Fruit fly (Drosophila melanogaster) whole organism, embryonic: ENCODE measurements around the gene Rtnl1.

Source experiments
- CG14965 ChIP-seq: fragments of 200-800 bp; sonication (Bioruptor generic); optimal IDR thresholded peaks from 2 replicates; lab custom pipeline; 2016; ENCODE audit warnings: missing biosample characterization, missing genetic modification characterization, borderline replicate concordance
- CG17802 ChIP-seq: fragments of 200-800 bp; sonication (Bioruptor generic); optimal IDR thresholded peaks from 2 replicates; lab custom pipeline; 2018; ENCODE audit warnings: missing biosample characterization, mild to moderate bottlenecking, missing genetic modification characterization, moderate library complexity
- CG33213 ChIP-seq: fragments of 200-800 bp; sonication (Bioruptor generic); optimal IDR thresholded peaks from 3 replicates; lab custom pipeline; 2016; ENCODE audit warnings: missing biosample characterization, missing genetic modification characterization
- Mad ChIP-seq: fragments of 200-800 bp; sonication (Bioruptor generic); optimal IDR thresholded peaks from 2 replicates; lab custom pipeline; 2016; ENCODE audit warnings: missing biosample characterization, missing genetic modification characterization
- caup ChIP-seq: fragments of 200-800 bp; sonication (Bioruptor generic); optimal IDR thresholded peaks from 3 replicates; lab custom pipeline; 2017; ENCODE audit warnings: missing biosample characterization, mild to moderate bottlenecking, missing genetic modification characterization, moderate library complexity; ENCODE audit not compliant: severe bottlenecking
- tll ChIP-seq, 2 experiments: fragments of 200-800 bp in 1 of 2; fragments of >200 bp in 1 of 2; sonication (Bioruptor generic) in 1 of 2; optimal IDR thresholded peaks; 2 replicates each; lab custom pipeline; 2017 to 2019; ENCODE audit warnings: missing biosample characterization in 2 of 2, missing genetic modification characterization in 2 of 2, mild to moderate bottlenecking in 1 of 2, moderate library complexity in 1 of 2

- TF ChIP-seq CG14965 (GFP tag; lab: Kevin White, UChicago) (no peak), Mad (no peak), CG33213 (GFP tag; lab: Kevin White, UChicago) (no peak), tll (GFP tag; optimal IDR thresholded peaks at IDR 0.05; lab: Kevin White, UChicago) (no peak), caup (no peak), CG17802 (tag; lab: Kevin White, UChicago) (no peak)
Measured at dm6 chr2L:5029049-5029808, 19.7 kb upstream of the Rtnl1 start, which contains the start of gene Col4a1.
